Worm (Caenorhabditis elegans): ENCODE data around the gene madf-8.

madf-8 gene

DNA sequence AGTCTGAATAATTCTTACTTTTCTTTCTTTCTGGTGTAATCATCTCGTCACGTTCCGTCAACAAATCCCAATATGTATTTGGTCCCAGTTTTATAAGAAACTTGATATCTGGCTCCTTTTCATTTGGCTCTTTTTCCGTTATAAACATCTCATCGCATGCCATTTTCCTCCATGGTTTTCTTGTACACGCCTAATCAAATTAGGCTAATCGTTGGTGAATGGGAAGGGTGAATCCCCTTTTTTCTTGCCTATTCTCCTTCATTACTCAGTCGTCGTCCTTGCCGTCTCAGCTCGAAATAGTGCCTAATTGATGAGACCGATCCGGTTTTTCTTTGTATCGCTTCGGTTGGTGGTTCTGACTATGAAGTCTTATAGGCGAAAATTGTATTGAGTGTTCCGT is 16.5 kb downstream of the madf-8 start:
- no peak for TF ChIP-seq unc-62 (GFP tag; optimal IDR thresholded peaks at IDR 0.05)
- no peak for TF ChIP-seq ZK546.5 (tag; optimal IDR thresholded peaks at IDR 0.05)
- TF ChIP-seq elt-1 (tag; optimal IDR thresholded peaks at IDR 0.05) = no peak
- TF ChIP-seq ceh-82 (tag; optimal IDR thresholded peaks at IDR 0.05) = no peak
- no peak for TF ChIP-seq aly-2 (tag; optimal IDR thresholded peaks at IDR 0.05)
- TF ChIP-seq nhr-6 (tag; optimal IDR thresholded peaks at IDR 0.05) = no peak
- TF ChIP-seq ama-1 (optimal IDR thresholded peaks at IDR 0.05) = no peak
- no peak for TF ChIP-seq nhr-23 (tag; optimal IDR thresholded peaks at IDR 0.05)
- TF ChIP-seq lin-11 (tag; optimal IDR thresholded peaks at IDR 0.05) = no peak
- no peak for TF ChIP-seq mdl-1 (tag; optimal IDR thresholded peaks at IDR 0.05)
- no peak for TF ChIP-seq ceh-16 (tag; optimal IDR thresholded peaks at IDR 0.05)
- TF ChIP-seq lin-13 (GFP tag; optimal IDR thresholded peaks at IDR 0.05) = no peak
- TF ChIP-seq peb-1 (tag; optimal IDR thresholded peaks at IDR 0.05) = no peak
- TF ChIP-seq nhr-77 (tag; optimal IDR thresholded peaks at IDR 0.05) = no peak
- TF ChIP-seq nhr-25 (tag; optimal IDR thresholded peaks at IDR 0.05) = no peak
- no peak for TF ChIP-seq nhr-11 (tag; optimal IDR thresholded peaks at IDR 0.05)
- no peak for TF ChIP-seq ztf-4 (tag; optimal IDR thresholded peaks at IDR 0.05)
- TF ChIP-seq egl-27 (tag; optimal IDR thresholded peaks at IDR 0.05) = no peak
- TF ChIP-seq zag-1 (tag; optimal IDR thresholded peaks at IDR 0.05) = no peak
- no peak for TF ChIP-seq nhr-237 (tag; optimal IDR thresholded peaks at IDR 0.05)

ce11 chrIII:3632379-3632778 is 18.3 kb downstream of the madf-8 start:
- no peak for TF ChIP-seq elt-1 (tag; optimal IDR thresholded peaks at IDR 0.05)
- peak; percentile 1 for TF ChIP-seq unc-55 (GFP tag; optimal IDR thresholded peaks at IDR 0.05)
- TF ChIP-seq zag-1 (tag; optimal IDR thresholded peaks at IDR 0.05) = peak; percentile 2

ce11 chrIII:3630337-3630736 is 20.3 kb downstream of the madf-8 start, which contains the start of gene mrps-31:
Gene mrps-31, minus strand, starts transcription at chrIII:3630372.
- TF ChIP-seq unc-55 (GFP tag; optimal IDR thresholded peaks at IDR 0.05) (peak; percentile 65), lsy-2 (tag; optimal IDR thresholded peaks at IDR 0.05) (peak; percentile 13 to 70), sma-9 (GFP tag; optimal IDR thresholded peaks at IDR 0.05) (peak; percentile 29), sma-9 (tag; optimal IDR thresholded peaks at IDR 0.05) (no peak), gmeb-1 (tag; optimal IDR thresholded peaks at IDR 0.05) (peak; percentile 51), nhr-237 (tag; optimal IDR thresholded peaks at IDR 0.05) (no peak), mab-5 (tag; optimal IDR thresholded peaks at IDR 0.05) (no peak), lin-11 (tag; optimal IDR thresholded peaks at IDR 0.05) (peak; percentile 24), crh-2 (tag; optimal IDR thresholded peaks at IDR 0.05) (peak; percentile 62), F13H6.1 (tag; optimal IDR thresholded peaks at IDR 0.05) (peak; percentile 42), R02D3.7 (tag; optimal IDR thresholded peaks at IDR 0.05) (no peak), egl-27 (tag; optimal IDR thresholded peaks at IDR 0.05) (peak; percentile 23), ama-1 (optimal IDR thresholded peaks at IDR 0.05) (no peak), nhr-129 (tag; optimal IDR thresholded peaks at IDR 0.05) (peak; percentile 23), nhr-12 (tag; optimal IDR thresholded peaks at IDR 0.05) (no peak), lin-13 (GFP tag; optimal IDR thresholded peaks at IDR 0.05) (peak; percentile 44), sma-3 (GFP tag; optimal IDR thresholded peaks at IDR 0.05) (peak; percentile 54), C34F6.9 (tag; optimal IDR thresholded peaks at IDR 0.05) (peak; percentile 71), fos-1 (tag; optimal IDR thresholded peaks at IDR 0.05) (peak; percentile 91)

DNA sequence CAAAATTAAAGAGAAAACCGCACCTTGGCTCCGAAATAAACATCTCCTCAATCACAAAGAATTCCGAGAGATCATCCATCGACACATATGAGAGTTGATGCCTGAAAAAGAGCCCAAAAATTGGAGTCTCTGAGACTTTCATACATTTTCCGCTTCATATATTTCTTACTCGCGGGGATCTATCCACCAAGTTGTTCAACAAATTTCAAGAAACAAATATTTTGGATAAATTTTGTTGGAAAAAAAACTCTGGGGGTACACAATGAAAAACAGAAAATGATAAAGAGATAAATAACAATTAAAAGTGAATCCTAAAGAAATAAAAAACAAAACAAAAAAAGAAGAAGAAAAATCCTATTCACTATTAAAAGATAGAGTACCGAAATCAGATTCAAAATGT is 23.6 kb downstream of the madf-8 start, which contains the start of gene sel-8:
TSS of gene sel-8 (minus strand) at position 101 of the 400 bp plus-strand sequence.
- TF ChIP-seq snpc-4 (tag; optimal IDR thresholded peaks at IDR 0.05) (no peak), unc-62 (GFP tag; optimal IDR thresholded peaks at IDR 0.05) (no peak), crh-2 (tag; optimal IDR thresholded peaks at IDR 0.05) (no peak), nhr-10 (tag; optimal IDR thresholded peaks at IDR 0.05) (no peak), sma-3 (GFP tag; optimal IDR thresholded peaks at IDR 0.05) (no peak), R02D3.7 (tag; optimal IDR thresholded peaks at IDR 0.05) (no peak), mab-5 (tag; optimal IDR thresholded peaks at IDR 0.05) (no peak), nhr-237 (tag; optimal IDR thresholded peaks at IDR 0.05) (no peak), blmp-1 (tag; optimal IDR thresholded peaks at IDR 0.05; ENCODE audit: insufficient read depth) (no peak), sma-9 (GFP tag; optimal IDR thresholded peaks at IDR 0.05) (no peak), sma-9 (tag; optimal IDR thresholded peaks at IDR 0.05) (no peak), sem-4 (tag; optimal IDR thresholded peaks at IDR 0.05) (no peak), nhr-77 (tag; optimal IDR thresholded peaks at IDR 0.05) (no peak), mdl-1 (tag; optimal IDR thresholded peaks at IDR 0.05) (no peak), alr-1 (tag; optimal IDR thresholded peaks at IDR 0.05) (no peak), nhr-23 (tag; optimal IDR thresholded peaks at IDR 0.05) (no peak), ama-1 (optimal IDR thresholded peaks at IDR 0.05) (no peak), lin-11 (tag; optimal IDR thresholded peaks at IDR 0.05) (no peak), lin-39 (tag; optimal IDR thresholded peaks at IDR 0.05) (no peak), unc-55 (GFP tag; optimal IDR thresholded peaks at IDR 0.05) (no peak), lsy-2 (tag; optimal IDR thresholded peaks at IDR 0.05) (no peak)

All from whole organism, L2 larva.